Worm (Caenorhabditis elegans) whole organism, L2 larva: ENCODE results near the gene spp-14.

Source experiments
- C34F6.9 ChIP-seq: fragments of 150-350 bp; optimal IDR thresholded peaks from 2 replicates; lab custom pipeline; 2014; ENCODE audit warnings: missing biosample characterization, missing genetic modification characterization
- F13H6.1 ChIP-seq: sonication (generic microtip); optimal IDR thresholded peaks from 2 replicates; lab custom pipeline; 2016; ENCODE audit warnings: missing genetic modification characterization, missing compliant biosample characterization
- R02D3.7 ChIP-seq: fragments of 150-350 bp; optimal IDR thresholded peaks from 2 replicates; lab custom pipeline; 2014; ENCODE audit warnings: missing biosample characterization, missing genetic modification characterization
- Y55F3AM.14 ChIP-seq: fragments of 200-800 bp; sonication (Bioruptor generic); optimal IDR thresholded peaks from 2 replicates; lab custom pipeline; 2018; ENCODE audit warnings: mild to moderate bottlenecking, missing genetic modification characterization, missing compliant biosample characterization
- ZK546.5 ChIP-seq: sonication (generic microtip); optimal IDR thresholded peaks from 2 replicates; lab custom pipeline; 2017; ENCODE audit warnings: missing biosample characterization, missing genetic modification characterization
- alr-1 ChIP-seq: fragments of 150-350 bp; optimal IDR thresholded peaks from 2 replicates; lab custom pipeline; 2014; ENCODE audit warnings: missing biosample characterization, missing genetic modification characterization
- aly-2 ChIP-seq: fragments of 150-350 bp; optimal IDR thresholded peaks from 2 replicates; lab custom pipeline; 2014; ENCODE audit warnings: missing biosample characterization, missing genetic modification characterization
- ama-1 ChIP-seq: fragments of 150-350 bp; optimal IDR thresholded peaks from 2 replicates; lab custom pipeline; 2018; ENCODE audit warnings: inconsistent platforms
- blmp-1 ChIP-seq: sonication (generic microtip); optimal IDR thresholded peaks from 2 replicates; lab custom pipeline; 2017; ENCODE audit warnings: missing genetic modification characterization, mild to moderate bottlenecking, missing compliant biosample characterization, antibody characterized with exemption, moderate library complexity; ENCODE audit not compliant: insufficient read depth
- ceh-16 ChIP-seq: fragments of 150-350 bp; optimal IDR thresholded peaks from 2 replicates; lab custom pipeline; 2014; ENCODE audit warnings: missing biosample characterization, missing genetic modification characterization
- crh-2 ChIP-seq: sonication (generic microtip); optimal IDR thresholded peaks from 2 replicates; lab custom pipeline; 2017; ENCODE audit warnings: missing biosample characterization, missing genetic modification characterization
- dmd-4 ChIP-seq: sonication (generic microtip); optimal IDR thresholded peaks from 2 replicates; lab custom pipeline; 2017; ENCODE audit warnings: missing biosample characterization, missing genetic modification characterization
- egl-27 ChIP-seq: sonication (generic microtip); optimal IDR thresholded peaks from 3 replicates; lab custom pipeline; 2017; ENCODE audit warnings: missing biosample characterization, missing genetic modification reagents, missing genetic modification characterization
- fos-1 ChIP-seq: fragments of 150-350 bp; optimal IDR thresholded peaks from 2 replicates; lab custom pipeline; 2014; ENCODE audit warnings: missing biosample characterization, missing genetic modification characterization
- lin-13 ChIP-seq: fragments of 150-350 bp; optimal IDR thresholded peaks from 2 replicates; lab custom pipeline; 2014; ENCODE audit warnings: missing biosample characterization, missing genetic modification reagents, missing genetic modification characterization
- lin-39 ChIP-seq: fragments of 150-350 bp; optimal IDR thresholded peaks from 2 replicates; lab custom pipeline; 2014; ENCODE audit warnings: missing biosample characterization, missing genetic modification reagents, missing genetic modification characterization
- lsy-2 ChIP-seq, 2 experiments: fragments of 150-350 bp in 1 of 2; sonication (generic microtip) in 1 of 2; optimal IDR thresholded peaks; 2 replicates each; lab custom pipeline; 2014 to 2017; ENCODE audit warnings: missing biosample characterization in 2 of 2, missing genetic modification characterization in 2 of 2
- mbf-1 ChIP-seq: sonication (generic microtip); optimal IDR thresholded peaks from 2 replicates; lab custom pipeline; 2017; ENCODE audit warnings: missing biosample characterization, missing genetic modification characterization
- nhr-10 ChIP-seq: sonication (generic microtip); optimal IDR thresholded peaks from 2 replicates; lab custom pipeline; 2017; ENCODE audit warnings: missing biosample characterization, missing genetic modification characterization
- nhr-11 ChIP-seq: fragments of 150-350 bp; optimal IDR thresholded peaks from 2 replicates; lab custom pipeline; 2014; ENCODE audit warnings: missing biosample characterization, missing genetic modification characterization
- nhr-12 ChIP-seq: fragments of 150-350 bp; optimal IDR thresholded peaks from 2 replicates; lab custom pipeline; 2014; ENCODE audit warnings: missing biosample characterization, missing genetic modification characterization
- nhr-129 ChIP-seq: fragments of 150-350 bp; optimal IDR thresholded peaks from 2 replicates; lab custom pipeline; 2014; ENCODE audit warnings: missing biosample characterization, missing genetic modification characterization
- nhr-21 ChIP-seq: fragments of 150-350 bp; optimal IDR thresholded peaks from 2 replicates; lab custom pipeline; 2014; ENCODE audit warnings: missing biosample characterization, missing genetic modification characterization
- nhr-23 ChIP-seq: fragments of 150-350 bp; optimal IDR thresholded peaks from 2 replicates; lab custom pipeline; 2014; ENCODE audit warnings: missing biosample characterization, missing genetic modification reagents, missing genetic modification characterization
- nhr-77 ChIP-seq: fragments of 150-350 bp; optimal IDR thresholded peaks from 2 replicates; lab custom pipeline; 2014; ENCODE audit warnings: missing biosample characterization, missing genetic modification characterization
- peb-1 ChIP-seq: fragments of 150-350 bp; optimal IDR thresholded peaks from 2 replicates; lab custom pipeline; 2014; ENCODE audit warnings: missing biosample characterization, missing genetic modification characterization
- sem-4 ChIP-seq: fragments of 150-350 bp; optimal IDR thresholded peaks from 2 replicates; lab custom pipeline; 2014; ENCODE audit warnings: missing biosample characterization, missing genetic modification reagents, missing genetic modification characterization
- skn-1 ChIP-seq: sonication (generic microtip); optimal IDR thresholded peaks from 2 replicates; lab custom pipeline; 2017; ENCODE audit warnings: missing biosample characterization, missing genetic modification characterization
- sma-3 ChIP-seq: sonication (generic microtip); optimal IDR thresholded peaks from 2 replicates; lab custom pipeline; 2016; ENCODE audit warnings: missing genetic modification reagents, missing genetic modification characterization, missing compliant biosample characterization
- sma-9 ChIP-seq, 2 experiments: fragments of 150-350 bp in 1 of 2; sonication (generic microtip) in 1 of 2; optimal IDR thresholded peaks; 2 replicates each; lab custom pipeline; 2014 to 2016; ENCODE audit warnings: missing genetic modification characterization in 2 of 2, mild to moderate bottlenecking in 1 of 2, missing biosample characterization in 1 of 2, missing compliant biosample characterization in 1 of 2, missing genetic modification reagents in 1 of 2, moderate library complexity in 1 of 2
- snpc-4 ChIP-seq: fragments of 150-350 bp; optimal IDR thresholded peaks from 2 replicates; lab custom pipeline; 2014; ENCODE audit warnings: missing biosample characterization, missing genetic modification characterization
- unc-39 ChIP-seq: fragments of 150-350 bp; optimal IDR thresholded peaks from 2 replicates; lab custom pipeline; 2014; ENCODE audit warnings: missing biosample characterization, missing genetic modification characterization
- unc-62 ChIP-seq: fragments of 150-350 bp; optimal IDR thresholded peaks from 2 replicates; lab custom pipeline; 2014; ENCODE audit warnings: missing biosample characterization, missing genetic modification reagents, missing genetic modification characterization
- zag-1 ChIP-seq: fragments of 150-350 bp; optimal IDR thresholded peaks from 2 replicates; lab custom pipeline; 2014; ENCODE audit warnings: missing biosample characterization, missing genetic modification characterization
- ztf-1 ChIP-seq: fragments of 200-800 bp; sonication (Bioruptor generic); conservative IDR thresholded peaks from 2 replicates; pipeline ENCODE4 v1.3.6; 2022; ENCODE audit warnings: missing genetic modification characterization, missing compliant biosample characterization
- ztf-11 ChIP-seq: sonication (generic microtip); optimal IDR thresholded peaks from 2 replicates; lab custom pipeline; 2017; ENCODE audit warnings: missing biosample characterization, missing genetic modification characterization
- ztf-4 ChIP-seq: fragments of 150-350 bp; optimal IDR thresholded peaks from 2 replicates; lab custom pipeline; 2014; ENCODE audit warnings: missing biosample characterization, missing genetic modification characterization

spp-14 gene

ce11 chrX:7689119-7689518, 36.7 kb upstream of the spp-14 start, which contains the start of gene clik-2:
Gene clik-2, minus strand, starts transcription at chrX:7689219.
- TF ChIP-seq alr-1 (tag; lab: Kevin White, UChicago) (no peak), lin-13 (GFP tag; lab: Kevin White, UChicago) (no peak), sma-3 (GFP tag; lab: Kevin White, UChicago) (no peak), blmp-1 (no peak), R02D3.7 (tag; lab: Kevin White, UChicago) (no peak), lsy-2 (tag; optimal IDR thresholded peaks at IDR 0.05; lab: Kevin White, UChicago) (no peak), aly-2 (tag; lab: Kevin White, UChicago) (no peak), C34F6.9 (tag; lab: Kevin White, UChicago) (no peak), skn-1 (tag; lab: Kevin White, UChicago) (no peak), crh-2 (tag; lab: Kevin White, UChicago) (no peak), ceh-16 (tag; lab: Kevin White, UChicago) (no peak), snpc-4 (tag; lab: Kevin White, UChicago) (no peak), Y55F3AM.14 (GFP tag; lab: Kevin White, UChicago) (no peak), unc-62 (GFP tag; lab: Kevin White, UChicago) (no peak), egl-27 (no peak), ztf-4 (tag; lab: Kevin White, UChicago) (no peak)
- TF ChIP-seq, all 48 proteins: peak for 0

ce11 chrX:7689570-7689969, 36.2 kb upstream of the spp-14 start:
- TF ChIP-seq F13H6.1 (tag; lab: Kevin White, UChicago) (peak; percentile 29), sma-9 (GFP tag; optimal IDR thresholded peaks at IDR 0.05; lab: Kevin White, UChicago) (peak; percentile 24), sma-9 (tag; optimal IDR thresholded peaks at IDR 0.05; lab: Kevin White, UChicago) (no peak), dmd-4 (tag; lab: Kevin White, UChicago) (no peak), nhr-129 (tag; lab: Kevin White, UChicago) (peak; percentile 23)

ce11 chrX:7703863-7704262, 21.9 kb upstream of the spp-14 start:
- TF ChIP-seq R02D3.7 (tag; lab: Kevin White, UChicago) (no peak), mbf-1 (no peak), sma-9 (GFP tag; optimal IDR thresholded peaks at IDR 0.05; lab: Kevin White, UChicago) (no peak), sma-9 (tag; optimal IDR thresholded peaks at IDR 0.05; lab: Kevin White, UChicago) (no peak), alr-1 (tag; lab: Kevin White, UChicago) (no peak), ztf-11 (no peak), snpc-4 (tag; lab: Kevin White, UChicago) (no peak), peb-1 (no peak), nhr-21 (tag; lab: Kevin White, UChicago) (no peak), ZK546.5 (no peak), nhr-10 (no peak), zag-1 (tag; lab: Kevin White, UChicago) (no peak)
- TF ChIP-seq, all 48 proteins: peak for 0

- TF ChIP-seq nhr-11, result no peak
- no peak for TF ChIP-seq ztf-4 (tag; lab: Kevin White, UChicago)
- no peak for TF ChIP-seq sem-4 (tag; lab: Kevin White, UChicago)
- no peak for TF ChIP-seq lin-39 (tag; lab: Kevin White, UChicago)
Measured at ce11 chrX:7707031-7707430, 18.7 kb upstream of the spp-14 start, which contains the start of gene kvs-1. Gene kvs-1, minus strand, starts transcription at chrX:7707131.

ce11 chrX:7710187-7710586, 15.6 kb upstream of the spp-14 start:
- TF ChIP-seq Y55F3AM.14 (GFP tag; lab: Kevin White, UChicago) (peak; percentile 2), nhr-23 (tag; lab: Kevin White, UChicago) (no peak)

ce11 chrX:7710643-7711042, 15.1 kb upstream of the spp-14 start, which contains the start of gene K09F5.4:
Gene K09F5.4, minus strand, starts transcription at chrX:7710743.
- no peak for TF ChIP-seq ceh-16 (tag; lab: Kevin White, UChicago)
- no peak for TF ChIP-seq aly-2 (tag; lab: Kevin White, UChicago)
- no peak for TF ChIP-seq sma-9 (GFP tag; optimal IDR thresholded peaks at IDR 0.05; lab: Kevin White, UChicago)
- TF ChIP-seq sma-9 (tag; optimal IDR thresholded peaks at IDR 0.05; lab: Kevin White, UChicago), result no peak
- TF ChIP-seq fos-1 (tag; lab: Kevin White, UChicago), result no peak
- TF ChIP-seq nhr-11, result no peak
- no peak for TF ChIP-seq nhr-77 (tag; lab: Kevin White, UChicago)
- TF ChIP-seq lin-13 (GFP tag; lab: Kevin White, UChicago), result no peak
- TF ChIP-seq ztf-1, result no peak
- no peak for TF ChIP-seq ztf-4 (tag; lab: Kevin White, UChicago)
- TF ChIP-seq peb-1, result no peak
- TF ChIP-seq zag-1 (tag; lab: Kevin White, UChicago), result no peak
- no peak for TF ChIP-seq ama-1 (lab: Kevin White, UChicago)
- TF ChIP-seq unc-39 (tag; lab: Kevin White, UChicago), result no peak
- TF ChIP-seq nhr-12, result no peak
- no peak for TF ChIP-seq lsy-2 (tag; optimal IDR thresholded peaks at IDR 0.05; lab: Kevin White, UChicago)
- TF ChIP-seq nhr-21 (tag; lab: Kevin White, UChicago), result no peak
- no peak for TF ChIP-seq skn-1 (tag; lab: Kevin White, UChicago)
- TF ChIP-seq ztf-11, result no peak
- TF ChIP-seq, all 48 proteins: peak for 0
